Worm (Caenorhabditis elegans): ENCODE results near the gene T12D8.10.

ce11 chrIII:13645885-13646488 is 3.9 kb upstream of the T12D8.10 start:
- TF ChIP-seq snpc-4 (tag; optimal IDR thresholded peaks at IDR 0.05) (no peak), lin-13 (GFP tag; optimal IDR thresholded peaks at IDR 0.05) (no peak), lsy-2 (tag; optimal IDR thresholded peaks at IDR 0.05) (no peak), lin-39 (tag; optimal IDR thresholded peaks at IDR 0.05) (no peak), nhr-11 (tag; optimal IDR thresholded peaks at IDR 0.05) (no peak), unc-55 (GFP tag; optimal IDR thresholded peaks at IDR 0.05) (no peak), nhr-77 (tag; optimal IDR thresholded peaks at IDR 0.05) (no peak), ama-1 (optimal IDR thresholded peaks at IDR 0.05) (no peak)
